Worm (Caenorhabditis elegans) whole organism, L1 larva: ENCODE measurements around the gene F28F5.4.

Experiments used
- dsc-1 ChIP-seq: sonication (generic microtip); optimal IDR thresholded peaks from 2 replicates; lab custom pipeline; 2016; ENCODE audit warnings: mild to moderate bottlenecking, missing genetic modification characterization, missing compliant biosample characterization
- elt-3 ChIP-seq, 6 experiments: fragments of 150-350 bp in 1 of 6; sonication (generic microtip); optimal IDR thresholded peaks; 2 replicates each; lab custom pipeline; 2017 to 2018; ENCODE audit warnings: missing biosample characterization in 6 of 6, missing genetic modification characterization in 6 of 6, inconsistent platforms in 1 of 6
- fkh-10 ChIP-seq: sonication (generic microtip); optimal IDR thresholded peaks from 2 replicates; lab custom pipeline; 2017; ENCODE audit warnings: missing biosample characterization, missing genetic modification reagents, missing genetic modification characterization
- lin-39 ChIP-seq: fragments of 150-350 bp; optimal IDR thresholded peaks from 2 replicates; lab custom pipeline; 2014; ENCODE audit warnings: missing biosample characterization, missing genetic modification reagents, missing genetic modification characterization
- nhr-28 ChIP-seq: fragments of 150-350 bp; optimal IDR thresholded peaks from 2 replicates; lab custom pipeline; 2014; ENCODE audit warnings: missing biosample characterization, missing genetic modification characterization
- nhr-77 ChIP-seq: fragments of 150-350 bp; optimal IDR thresholded peaks from 2 replicates; lab custom pipeline; 2014; ENCODE audit warnings: missing biosample characterization, missing genetic modification characterization
- sox-4 ChIP-seq: sonication (generic microtip); optimal IDR thresholded peaks from 2 replicates; lab custom pipeline; 2016; ENCODE audit warnings: missing genetic modification characterization, missing compliant biosample characterization
- ztf-11 ChIP-seq, 2 experiments: sonication (generic microtip); optimal IDR thresholded peaks; 2 replicates each; lab custom pipeline; 2016 to 2017; ENCODE audit warnings: missing genetic modification characterization in 2 of 2, missing biosample characterization in 1 of 2, missing compliant biosample characterization in 1 of 2

ce11 chrIII:6816930-6817329 is at the start of gene F28F5.4:
- no peak for TF ChIP-seq lin-39
- no peak for TF ChIP-seq ztf-11 (tag; optimal IDR thresholded peaks at IDR 0.05; lab: Kevin White, UChicago)
- no peak for TF ChIP-seq dsc-1 (tag; lab: Kevin White, UChicago)
- TF ChIP-seq sox-4 (tag; lab: Kevin White, UChicago): no peak
- no peak for TF ChIP-seq elt-3 (tag; optimal IDR thresholded peaks at IDR 0.05; lab: Kevin White, UChicago)
- TF ChIP-seq fkh-10 (GFP tag; lab: Kevin White, UChicago): no peak
- TF ChIP-seq nhr-28: no peak
- TF ChIP-seq nhr-77: no peak
